Fruit fly (Drosophila melanogaster): ENCODE results near the gene Hmu.

Hmu gene

dm6 chr3R:27263434-27264215 lies 24.9 kb upstream of the Hmu start, which contains the start of gene woc (continued):
- TF ChIP-seq chif (GFP tag; optimal IDR thresholded peaks at IDR 0.05) (peak in 1 of 2 experiments; percentile 45), Sry-β (GFP tag; optimal IDR thresholded peaks at IDR 0.05) (no peak), Gug (GFP tag; IDR thresholded peaks at IDR 0.05) (peak; percentile 59; the same call in 3 of the 4 replicates), slbo (GFP tag; IDR thresholded peaks at IDR 0.05) (peak; percentile 78), CG14710 (tag; optimal IDR thresholded peaks at IDR 0.05) (peak; percentile 75), pb (GFP tag; optimal IDR thresholded peaks at IDR 0.05) (peak; percentile 43), cg (GFP tag; optimal IDR thresholded peaks at IDR 0.05) (peak; percentile 98), CG11247 (GFP tag; IDR thresholded peaks at IDR 0.05) (0 out of 2 replicates have a peak, but pooled peaks have one; percentile 9), CG2889 (GFP tag; IDR thresholded peaks at IDR 0.05) (0 out of 3 replicates have a peak, but pooled peaks have one; percentile 40), CG6272 (GFP tag; IDR thresholded peaks at IDR 0.05) (0 out of 2 replicates have a peak, but pooled peaks have one; percentile 38), CG10565 (GFP tag; optimal IDR thresholded peaks at IDR 0.05) (no peak), Side (GFP tag; optimal IDR thresholded peaks at IDR 0.05) (peak; percentile 65), CkIIα-i1 (GFP tag; IDR thresholded peaks at IDR 0.05) (no peak), Taf1 (GFP tag; IDR thresholded peaks at IDR 0.05) (peak; percentile 18; the same call in 1 of the 2 replicates), caup (GFP tag; optimal IDR thresholded peaks at IDR 0.05; ENCODE audit: severe bottlenecking) (peak; percentile 8), mld (GFP tag; IDR thresholded peaks at IDR 0.05; ENCODE audit: partially characterized antibody) (peak; percentile 77), CG8924 (tag; optimal IDR thresholded peaks at IDR 0.05) (peak; percentile 51), CG8765 (GFP tag; IDR thresholded peaks at IDR 0.05) (0 out of 2 replicates have a peak, but pooled peaks have one; percentile 6), CG15073 (GFP tag; optimal IDR thresholded peaks at IDR 0.05) (no peak), insv (GFP tag; optimal IDR thresholded peaks at IDR 0.05) (peak in 1 of 2 experiments; percentile 23), Xbp1 (GFP tag; optimal IDR thresholded peaks at IDR 0.05) (peak; percentile 48), Aef1 (GFP tag; IDR thresholded peaks at IDR 0.05) (peak; percentile 57; the same call in 2 of the 3 replicates), Mrtf (GFP tag; IDR thresholded peaks at IDR 0.05) (peak; percentile 29; the same call in 1 of the 3 replicates), CG3726 (GFP tag; IDR thresholded peaks at IDR 0.05) (peak; percentile 55; the same call in 1 of the 3 replicates), Elba2 (GFP tag; optimal IDR thresholded peaks at IDR 0.05) (peak; percentile 98), CG12942 (GFP tag; optimal IDR thresholded peaks at IDR 0.05) (no peak), Atf6 (GFP tag; IDR thresholded peaks at IDR 0.05) (peak; percentile 60; the same call in 1 of the 2 replicates), scrt (GFP tag; optimal IDR thresholded peaks at IDR 0.05) (peak; percentile 8), nerfin-2 (GFP tag; IDR thresholded peaks at IDR 0.05; ENCODE audit: partially characterized antibody) (peak; percentile 83), Scr (GFP tag; IDR thresholded peaks at IDR 0.05; ENCODE audit: partially characterized antibody) (peak; percentile 79), HHEX (GFP tag; optimal IDR thresholded peaks at IDR 0.05) (no peak), CG14441 (GFP tag; IDR thresholded peaks at IDR 0.05) (0 out of 2 replicates have a peak, but pooled peaks have one; percentile 15), hkb (optimal IDR thresholded peaks at IDR 0.05) (peak; percentile 24), hkb (GFP tag; IDR thresholded peaks at IDR 0.05) (peak; percentile 50; the same call in 1 of the 2 replicates), CG9817 (tag; optimal IDR thresholded peaks at IDR 0.05) (no peak), Dbx (GFP tag; IDR thresholded peaks at IDR 0.05) (peak; percentile 68), CG1792 (GFP tag; optimal IDR thresholded peaks at IDR 0.05) (peak; percentile 5), CG4730 (GFP tag; IDR thresholded peaks at IDR 0.05) (peak; percentile 29; the same call in 1 of the 2 replicates), zen (tag; optimal IDR thresholded peaks at IDR 0.05) (peak; percentile 23), sqz (GFP tag; optimal IDR thresholded peaks at IDR 0.05) (peak; percentile 87), Opbp (GFP tag; IDR thresholded peaks at IDR 0.05; ENCODE audit: partially characterized antibody) (peak; percentile 83), CG11456 (GFP tag; IDR thresholded peaks at IDR 0.05) (peak; percentile 56; the same call in 1 of the 3 replicates), CG11723 (GFP tag; optimal IDR thresholded peaks at IDR 0.05) (no peak), Atf-2 (GFP tag; optimal IDR thresholded peaks at IDR 0.05) (peak; percentile 34), sr (GFP tag; IDR thresholded peaks at IDR 0.05) (peak; percentile 59; the same call in 1 of the 3 replicates), onecut (GFP tag; IDR thresholded peaks at IDR 0.05) (no peak), CG8281 (tag; optimal IDR thresholded peaks at IDR 0.05) (no peak), Dll (GFP tag; IDR thresholded peaks at IDR 0.05; ENCODE audit: partially characterized antibody) (peak; percentile 78)

Measured in whole organism, embryonic.